Worm (Caenorhabditis elegans): ENCODE results near the gene srh-104.

srh-104 gene

ce11 chrV:16218972-16219757, 24.8 kb downstream of the srh-104 start, which contains the start of gene glc-1:
Gene glc-1, plus strand, starts transcription at chrV:16219634.
- no peak for TF ChIP-seq bed-1 (GFP tag; IDR thresholded peaks at IDR 0.05)
- TF ChIP-seq snpc-4 (GFP tag; optimal IDR thresholded peaks at IDR 0.05) = no peak
- TF ChIP-seq snpc-4 (tag; optimal IDR thresholded peaks at IDR 0.05) = peak in 1 of 4 experiments; percentile 21
- TF ChIP-seq rpc-1 (optimal IDR thresholded peaks at IDR 0.05) = peak; percentile 29
- TF ChIP-seq rpc-1 (tag; optimal IDR thresholded peaks at IDR 0.05) = peak; percentile 74
- TF ChIP-seq B0261.1 (tag; optimal IDR thresholded peaks at IDR 0.05) = peak; percentile 42
- no peak for TF ChIP-seq madf-6 (GFP tag; IDR thresholded peaks at IDR 0.05)
- TF ChIP-seq attf-6 (GFP tag; IDR thresholded peaks at IDR 0.05) = 0 out of 2 replicates have a peak, but pooled peaks have one; percentile 27
- TF ChIP-seq tbp1 (GFP tag; optimal IDR thresholded peaks at IDR 0.05) = peak; percentile 74

- TF ChIP-seq zfh-2 (GFP tag; conservative IDR thresholded peaks at IDR 0.05) = no peak
- no peak for TF ChIP-seq ztf-18 (tag; optimal IDR thresholded peaks at IDR 0.05)
- TF ChIP-seq C17E4.6 (GFP tag; IDR thresholded peaks at IDR 0.05) = no peak
- no peak for TF ChIP-seq Y95B8A.8 (GFP tag; IDR thresholded peaks at IDR 0.05)
- no peak for TF ChIP-seq B0336.3 (GFP tag; IDR thresholded peaks at IDR 0.05)
- no peak for TF ChIP-seq repo-1 (tag; optimal IDR thresholded peaks at IDR 0.05)
- TF ChIP-seq xnd-1 (tag; optimal IDR thresholded peaks at IDR 0.05) = no peak
- TF ChIP-seq madf-3 (GFP tag; IDR thresholded peaks at IDR 0.05) = no peak
- TF ChIP-seq rec-8 (tag; optimal IDR thresholded peaks at IDR 0.05) = no peak
- TF ChIP-seq chd-7 (tag; optimal IDR thresholded peaks at IDR 0.05) = no peak
- TF ChIP-seq bed-1 (GFP tag; IDR thresholded peaks at IDR 0.05) = no peak
- no peak for TF ChIP-seq cebp-2 (GFP tag; IDR thresholded peaks at IDR 0.05)
- no peak for TF ChIP-seq madf-8 (GFP tag; conservative IDR thresholded peaks at IDR 0.05)
- TF ChIP-seq B0035.1 (tag; optimal IDR thresholded peaks at IDR 0.05) = no peak
- TF ChIP-seq ceh-79 (tag; optimal IDR thresholded peaks at IDR 0.05) = no peak
- no peak for TF ChIP-seq egl-44 (GFP tag; IDR thresholded peaks at IDR 0.05)
These were observed 25.5 kb downstream of the srh-104 start, which contains the start of gene F11A5.15 for ce11 chrV:16218522-16218921. Gene F11A5.15, minus strand, starts transcription at chrV:16218622.

- TF ChIP-seq ceh-40 (GFP tag; IDR thresholded peaks at IDR 0.05) (no peak), snpc-1.3 (tag; optimal IDR thresholded peaks at IDR 0.05; ENCODE audit: insufficient read depth) (no peak), F52B5.7 (tag; optimal IDR thresholded peaks at IDR 0.05) (no peak), F57A8.1 (GFP tag; optimal IDR thresholded peaks at IDR 0.05) (no peak), ceh-100 (GFP tag; IDR thresholded peaks at IDR 0.05) (no peak), unc-62 (GFP tag; optimal IDR thresholded peaks at IDR 0.05) (no peak)
These were observed 29.5 kb downstream of the srh-104 start, which contains the start of gene F11A5.9 for ce11 chrV:16214505-16214904. Gene F11A5.9, plus strand, starts transcription at chrV:16214890.

- no peak for TF ChIP-seq ceh-100 (GFP tag; IDR thresholded peaks at IDR 0.05)
- peak; percentile 30 for TF ChIP-seq somi-1 (GFP tag; optimal IDR thresholded peaks at IDR 0.05)
- peak; percentile 58; the same call in 1 of the 2 replicates for TF ChIP-seq C06A6.2 (GFP tag; conservative IDR thresholded peaks at IDR 0.05)
- no peak for TF ChIP-seq B0336.3 (GFP tag; IDR thresholded peaks at IDR 0.05)
- peak; percentile 65 for TF ChIP-seq ztf-26 (tag; optimal IDR thresholded peaks at IDR 0.05)
- no peak for TF ChIP-seq nhr-27 (tag; optimal IDR thresholded peaks at IDR 0.05)
These were observed 30.7 kb downstream of the srh-104 start for ce11 chrV:16213323-16213722.

Measured in whole organism, young adult.